Worm (Caenorhabditis elegans): Measurements from ENCODE around the gene snap-29.

snap-29 gene

DNA sequence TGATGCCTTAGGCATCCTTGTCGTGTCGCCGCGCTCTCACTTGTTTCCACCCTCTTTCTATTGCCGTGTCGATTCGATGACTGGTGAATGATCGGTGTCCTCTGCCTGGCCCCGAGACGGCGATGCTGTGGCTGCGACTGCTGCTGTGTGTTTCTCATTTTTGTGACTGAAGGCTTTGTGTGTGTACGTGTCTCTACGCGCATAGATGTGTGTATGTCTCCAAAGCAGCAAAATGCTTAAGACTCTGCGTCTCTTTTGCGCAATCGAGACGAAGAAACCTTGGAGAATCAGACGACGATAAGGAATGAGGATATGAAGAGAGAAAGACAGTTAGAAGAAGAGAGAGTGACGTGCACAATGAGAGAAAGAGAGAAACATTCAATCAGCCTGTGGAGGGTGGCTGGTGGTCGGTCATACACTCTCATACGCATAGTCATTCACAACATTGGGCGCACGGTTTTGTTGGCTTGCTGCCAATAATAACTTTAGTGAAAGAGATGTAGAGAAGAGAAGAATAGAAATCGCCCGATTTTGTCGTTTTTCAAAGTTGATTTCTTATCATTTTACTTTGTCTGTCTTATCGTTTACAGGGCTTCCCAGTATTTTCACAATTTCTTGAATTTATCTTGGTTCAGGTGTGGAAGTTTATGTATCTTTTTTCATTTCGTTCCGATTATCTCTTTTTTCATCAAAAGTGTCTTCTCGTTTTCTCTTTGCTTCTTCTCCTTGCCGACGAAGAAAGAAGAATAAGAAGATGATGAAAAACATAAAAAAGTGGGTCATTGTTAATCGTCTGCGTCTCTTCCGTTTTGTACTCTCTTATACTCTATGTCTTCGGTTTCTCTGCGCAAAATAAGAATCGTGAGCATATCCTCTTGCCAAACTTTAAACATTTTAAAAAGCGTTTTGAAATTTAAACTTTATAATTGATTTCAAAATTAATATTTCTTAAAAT, 26.1 kb downstream of the snap-29 start (continued):
- TF ChIP-seq nhr-25 (tag; optimal IDR thresholded peaks at IDR 0.05) = peak; percentile 98

DNA sequence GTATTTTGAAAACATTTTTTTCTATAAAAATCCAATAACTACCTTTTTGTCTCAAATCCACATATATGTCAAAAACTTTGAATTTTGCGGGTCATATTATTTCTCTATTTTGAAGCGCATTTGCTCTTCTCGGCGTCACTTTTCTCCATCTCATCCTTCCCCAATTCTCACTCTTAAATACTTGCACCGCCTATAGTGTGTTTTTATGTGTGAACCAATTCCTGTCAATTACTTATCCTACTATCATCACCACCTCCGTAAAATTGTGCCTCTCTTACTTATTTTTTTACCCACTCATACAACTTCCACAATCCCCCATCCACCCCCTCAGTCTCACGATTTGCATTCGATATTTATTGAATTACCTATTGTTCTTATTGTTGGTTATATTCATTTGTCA, 29.8 kb downstream of the snap-29 start:
- TF ChIP-seq sma-3 (GFP tag; optimal IDR thresholded peaks at IDR 0.05) = no peak

DNA sequence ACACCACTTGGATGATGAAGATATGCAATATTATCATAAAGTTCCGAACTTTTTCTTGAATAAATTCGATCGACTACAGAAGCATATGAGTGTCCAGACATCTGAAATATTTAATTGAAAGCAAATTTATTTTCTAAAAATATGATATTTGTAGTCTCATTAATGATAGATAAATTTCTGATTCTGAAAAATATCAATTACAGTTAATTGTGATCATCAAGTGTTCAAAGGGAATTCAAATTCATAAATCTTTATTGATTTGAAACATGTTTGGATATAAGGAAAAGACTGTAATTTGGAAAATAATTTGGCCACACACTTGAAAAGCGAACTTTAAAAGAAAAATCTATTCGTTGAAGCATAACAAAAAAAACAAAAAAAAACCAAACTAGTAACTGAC, 31.2 kb downstream of the snap-29 start, which contains the start of gene F54F2.7:
F54F2.7 (minus strand) TSS at position 101 of the 400 bp plus-strand sequence.
- TF ChIP-seq lin-39 (tag; optimal IDR thresholded peaks at IDR 0.05) (no peak), snpc-4 (tag; optimal IDR thresholded peaks at IDR 0.05) (no peak), dmd-4 (tag; optimal IDR thresholded peaks at IDR 0.05) (no peak), lsy-2 (tag; optimal IDR thresholded peaks at IDR 0.05) (no peak), nhr-10 (tag; optimal IDR thresholded peaks at IDR 0.05) (no peak), unc-62 (GFP tag; optimal IDR thresholded peaks at IDR 0.05) (no peak), aly-2 (tag; optimal IDR thresholded peaks at IDR 0.05) (no peak), nhr-237 (tag; optimal IDR thresholded peaks at IDR 0.05) (no peak), sma-9 (GFP tag; optimal IDR thresholded peaks at IDR 0.05) (no peak), sma-9 (tag; optimal IDR thresholded peaks at IDR 0.05) (no peak), unc-39 (tag; optimal IDR thresholded peaks at IDR 0.05) (no peak), C34F6.9 (tag; optimal IDR thresholded peaks at IDR 0.05) (no peak), alr-1 (tag; optimal IDR thresholded peaks at IDR 0.05) (no peak), nhr-77 (tag; optimal IDR thresholded peaks at IDR 0.05) (no peak)

DNA sequence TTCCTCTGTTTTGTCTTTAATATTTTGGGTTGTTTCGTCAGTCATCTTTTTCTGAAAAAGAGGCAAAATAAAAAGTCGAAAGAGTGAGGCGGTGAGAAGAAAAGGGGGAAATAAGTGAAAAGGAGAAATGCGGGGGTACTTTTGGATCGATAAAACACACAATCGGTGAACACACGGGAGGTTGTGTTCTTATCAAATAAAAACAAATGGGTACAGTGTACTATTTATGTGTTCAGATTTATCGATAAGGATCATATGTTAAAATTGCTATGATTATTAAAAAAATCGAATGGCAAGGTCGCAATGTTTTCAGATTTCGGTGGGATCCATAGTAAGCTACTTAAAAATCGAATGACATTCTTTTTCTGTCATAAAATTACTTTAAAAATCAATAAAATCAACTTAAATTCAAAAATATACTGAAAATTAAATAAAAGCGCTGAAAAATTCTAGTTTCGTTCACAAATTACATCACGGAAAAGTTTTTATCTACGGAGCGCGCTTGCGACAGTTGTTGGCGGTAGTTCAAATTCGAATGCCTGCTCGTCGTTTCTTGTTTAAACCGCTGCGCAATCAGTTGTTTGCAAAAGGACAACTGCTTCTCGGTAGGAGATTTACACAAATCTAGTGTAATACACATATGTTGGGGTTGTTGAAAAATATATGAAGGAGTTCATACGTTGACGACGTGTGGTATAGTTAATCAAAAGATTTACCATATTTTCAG, 33.4 kb downstream of the snap-29 start, which contains the start of gene prx-19:
prx-19 (minus strand) TSS at position 51 of the 727 bp plus-strand sequence.
- TF ChIP-seq elt-1 (tag; optimal IDR thresholded peaks at IDR 0.05) = no peak
- TF ChIP-seq nhr-129 (tag; optimal IDR thresholded peaks at IDR 0.05) = peak; percentile 73
- peak; percentile 15 for TF ChIP-seq lin-13 (GFP tag; optimal IDR thresholded peaks at IDR 0.05)
- no peak for TF ChIP-seq ztf-1 (GFP tag; conservative IDR thresholded peaks at IDR 0.05)
- TF ChIP-seq crh-2 (tag; optimal IDR thresholded peaks at IDR 0.05) = peak; percentile 30
- TF ChIP-seq sma-9 (GFP tag; optimal IDR thresholded peaks at IDR 0.05) = peak; percentile 39
- TF ChIP-seq sma-9 (tag; optimal IDR thresholded peaks at IDR 0.05) = no peak
- TF ChIP-seq F13H6.1 (tag; optimal IDR thresholded peaks at IDR 0.05) = peak; percentile 43
- TF ChIP-seq C34F6.9 (tag; optimal IDR thresholded peaks at IDR 0.05) = peak; percentile 62
- peak; percentile 79 for TF ChIP-seq unc-55 (GFP tag; optimal IDR thresholded peaks at IDR 0.05)
- peak; percentile 1 for TF ChIP-seq nhr-25 (tag; optimal IDR thresholded peaks at IDR 0.05)
- TF ChIP-seq gmeb-1 (tag; optimal IDR thresholded peaks at IDR 0.05) = peak; percentile 92
- TF ChIP-seq lsy-2 (tag; optimal IDR thresholded peaks at IDR 0.05) = peak in 1 of 2 experiments; percentile 66
- no peak for TF ChIP-seq aly-2 (tag; optimal IDR thresholded peaks at IDR 0.05)
- TF ChIP-seq sma-3 (GFP tag; optimal IDR thresholded peaks at IDR 0.05) = peak; percentile 19
- TF ChIP-seq lin-39 (tag; optimal IDR thresholded peaks at IDR 0.05) = no peak
- peak; percentile 7 for TF ChIP-seq ama-1 (optimal IDR thresholded peaks at IDR 0.05)

DNA sequence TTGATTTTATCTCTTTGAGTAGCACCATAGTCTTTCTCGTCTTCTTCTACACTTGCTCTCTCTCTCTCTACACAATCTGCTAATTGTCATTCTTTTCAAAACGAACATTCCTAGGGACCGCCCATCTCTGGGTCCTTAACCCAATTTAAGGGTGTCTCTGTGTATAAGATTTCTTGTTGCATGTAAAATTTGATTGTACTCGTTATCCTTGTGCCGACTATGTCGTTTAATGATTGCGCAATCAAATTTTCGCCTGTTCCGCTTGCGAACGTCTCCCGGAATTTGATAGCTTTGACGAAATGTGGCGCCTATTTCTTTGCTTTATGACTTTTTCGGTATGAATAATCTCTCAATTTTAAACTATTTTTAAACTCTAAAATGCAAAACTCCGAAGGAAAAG, 35.1 kb downstream of the snap-29 start:
- TF ChIP-seq elt-3 (tag; optimal IDR thresholded peaks at IDR 0.05) = no peak
- TF ChIP-seq sem-4 (tag; optimal IDR thresholded peaks at IDR 0.05) = peak; percentile 56

DNA sequence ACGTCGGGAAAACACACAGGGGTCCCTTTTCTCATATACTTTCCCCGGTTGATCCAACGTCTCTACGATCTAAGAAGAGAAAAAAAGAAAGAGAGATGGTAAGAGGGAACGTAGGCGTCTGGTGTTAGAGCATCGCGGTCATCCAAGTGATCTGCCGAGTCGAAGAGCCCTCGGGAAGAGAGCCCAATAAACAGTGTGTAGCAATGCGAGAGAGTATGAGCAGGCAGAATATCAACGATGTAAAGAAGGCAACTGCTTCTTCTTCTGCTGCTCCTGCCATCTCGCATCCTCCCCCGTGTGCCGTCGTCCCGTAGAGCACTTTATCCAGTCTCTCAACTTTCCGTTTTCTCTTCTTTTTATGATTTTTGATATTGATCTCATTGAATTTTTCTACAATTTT, 39.6 kb downstream of the snap-29 start:
- TF ChIP-seq nhr-129 (tag; optimal IDR thresholded peaks at IDR 0.05) (peak; percentile 45), C34F6.9 (tag; optimal IDR thresholded peaks at IDR 0.05) (no peak), R02D3.7 (tag; optimal IDR thresholded peaks at IDR 0.05) (no peak), F13H6.1 (tag; optimal IDR thresholded peaks at IDR 0.05) (peak; percentile 61), ztf-1 (GFP tag; conservative IDR thresholded peaks at IDR 0.05) (no peak)
